Worm (Caenorhabditis elegans) whole organism, mixed stage, embryonic: ENCODE data around the gene rhy-1.

Experiments used
- hlh-1 ChIP-seq: fragments of 150-350 bp; optimal IDR thresholded peaks from 2 replicates; lab custom pipeline; 2014; ENCODE audit warnings: missing biosample characterization, missing genetic modification reagents, missing genetic modification characterization
- lsy-2 ChIP-seq: fragments of 150-350 bp; optimal IDR thresholded peaks from 2 replicates; lab custom pipeline; 2014; ENCODE audit warnings: missing biosample characterization, missing genetic modification characterization
- nhr-2 ChIP-seq: fragments of 150-350 bp; optimal IDR thresholded peaks from 2 replicates; lab custom pipeline; 2014; ENCODE audit warnings: missing biosample characterization, missing genetic modification characterization
- nhr-76 ChIP-seq: sonication (generic microtip); optimal IDR thresholded peaks from 2 replicates; lab custom pipeline; 2017; ENCODE audit warnings: missing biosample characterization, missing genetic modification characterization
- pha-4 ChIP-seq: fragments of 150-350 bp; optimal IDR thresholded peaks from 2 replicates; lab custom pipeline; 2018; ENCODE audit warnings: missing biosample characterization, missing genetic modification reagents, missing genetic modification characterization
- unc-39 ChIP-seq: fragments of 150-350 bp; optimal IDR thresholded peaks from 2 replicates; lab custom pipeline; 2014; ENCODE audit warnings: missing biosample characterization, missing genetic modification characterization
- unc-62 ChIP-seq: fragments of 150-350 bp; optimal IDR thresholded peaks from 2 replicates; lab custom pipeline; 2014; ENCODE audit warnings: missing biosample characterization, missing genetic modification reagents, missing genetic modification characterization

DNA sequence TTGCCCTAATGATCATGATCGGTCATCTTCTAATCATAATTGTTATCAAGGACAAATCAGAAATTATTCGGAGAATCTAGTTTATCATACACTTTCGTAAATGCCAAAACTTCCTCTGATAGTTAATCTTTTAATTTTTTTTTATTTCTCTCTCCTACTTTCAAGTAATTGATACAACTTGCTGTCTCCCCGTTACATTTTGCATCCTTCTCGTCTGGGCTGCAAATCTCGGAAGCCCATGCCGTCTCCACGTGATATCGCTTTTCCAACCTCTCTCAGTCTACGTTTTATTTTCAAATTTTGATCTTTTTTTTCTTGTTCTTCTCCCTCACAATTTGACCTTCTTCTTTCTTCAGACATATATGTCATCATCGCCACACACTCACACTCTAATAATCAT, at the start of gene rhy-1:
- TF ChIP-seq unc-39 (tag; lab: Kevin White, UChicago) (no peak), pha-4 (tag; lab: Kevin White, UChicago) (no peak), unc-62 (no peak), lsy-2 (tag; lab: Kevin White, UChicago) (no peak), nhr-2 (no peak), nhr-76 (tag; lab: Kevin White, UChicago) (no peak), hlh-1 (tag; lab: Kevin White, UChicago) (no peak)
